Worm (Caenorhabditis elegans) whole organism, L1 larva: ENCODE data around the gene srx-3.

Source experiments
- efl-1 ChIP-seq, 4 experiments: fragments of 150-350 bp; optimal IDR thresholded peaks in 3 of 4; peaks in 1 of 4; 1 replicate in 1 of 4; 2 replicates in 3 of 4; lab custom pipeline; 2014; ENCODE audit warnings: missing biosample characterization in 2 of 4, missing genetic modification characterization in 2 of 4, missing genetic modification reagents in 2 of 4
- elt-2 ChIP-seq: sonication (generic microtip); optimal IDR thresholded peaks from 2 replicates; lab custom pipeline; 2016; ENCODE audit warnings: missing genetic modification characterization, mild to moderate bottlenecking, inconsistent platforms, missing compliant biosample characterization, missing genetic modification reagents
- fos-1 ChIP-seq: fragments of 150-350 bp; optimal IDR thresholded peaks from 2 replicates; lab custom pipeline; 2014; ENCODE audit warnings: missing biosample characterization, missing genetic modification characterization
- irx-1 ChIP-seq: sonication (generic microtip); optimal IDR thresholded peaks from 2 replicates; lab custom pipeline; 2016; ENCODE audit warnings: missing genetic modification characterization, missing compliant biosample characterization
- snpc-4 ChIP-seq: fragments of 150-350 bp; optimal IDR thresholded peaks from 2 replicates; lab custom pipeline; 2014; ENCODE audit warnings: missing biosample characterization, missing genetic modification characterization

ce11 chrV:9056253-9056652 is 50.9 kb downstream of the srx-3 start, which contains the start of gene C25E10.10:
- TF ChIP-seq fos-1 (tag; lab: Kevin White, UChicago) (no peak), efl-1 (optimal IDR thresholded peaks at IDR 0.05; lab: Kevin White, UChicago) (no peak), efl-1 (GFP tag; optimal IDR thresholded peaks at IDR 0.05 in 1 of 2; lab: Kevin White, UChicago) (no peak), elt-2 (tag; lab: Kevin White, UChicago) (no peak), irx-1 (tag; lab: Kevin White, UChicago) (no peak), snpc-4 (tag; lab: Kevin White, UChicago) (no peak)
